Fruit fly (Drosophila melanogaster): ENCODE results near the gene mRpS9.
A peak's percentile ranks its signal among the peaks of the same experiment; 100 is the strongest.

dm6 chr3R:7950147-7950546 is 47.7 kb upstream of the mRpS9 start:
- no peak for TF ChIP-seq Blimp-1 (GFP tag; optimal IDR thresholded peaks at IDR 0.05)
- no peak for TF ChIP-seq CG9139 (GFP tag; optimal IDR thresholded peaks at IDR 0.05)
- TF ChIP-seq dsx (GFP tag; optimal IDR thresholded peaks at IDR 0.05; ENCODE audit: poor library complexity, severe bottlenecking), result peak; percentile 62
- no peak for TF ChIP-seq Ets21C (GFP tag; optimal IDR thresholded peaks at IDR 0.05)
- TF ChIP-seq CG8319 (GFP tag; optimal IDR thresholded peaks at IDR 0.05), result no peak
- no peak for TF ChIP-seq OdsH (GFP tag; optimal IDR thresholded peaks at IDR 0.05)
- TF ChIP-seq Eip78C (GFP tag), result no peak
- TF ChIP-seq vri (GFP tag; optimal IDR thresholded peaks at IDR 0.05), result no peak
- no peak for TF ChIP-seq Sox102F (GFP tag; optimal IDR thresholded peaks at IDR 0.05)
- no peak for TF ChIP-seq eg (GFP tag; IDR thresholded peaks at IDR 0.05)
- TF ChIP-seq acj6 (GFP tag; optimal IDR thresholded peaks at IDR 0.05), result no peak
- no peak for TF ChIP-seq CG4318 (GFP tag; optimal IDR thresholded peaks at IDR 0.05)
